Worm (Caenorhabditis elegans): ENCODE data around the gene srg-56.

srg-56 gene

ce11 chrV:2690478-2690877 is 47.6 kb downstream of the srg-56 start:
- TF ChIP-seq zfh-2 (GFP tag; conservative IDR thresholded peaks at IDR 0.05) (peak; percentile 63), ama-1 (optimal IDR thresholded peaks at IDR 0.05) (no peak), ama-1 (GFP tag; optimal IDR thresholded peaks at IDR 0.05) (no peak), sptf-2 (GFP tag; optimal IDR thresholded peaks at IDR 0.05) (no peak), nhr-80 (tag; optimal IDR thresholded peaks at IDR 0.05) (no peak)

- TF ChIP-seq nfyb-1 (GFP tag; IDR thresholded peaks at IDR 0.05) (0 out of 2 replicates have a peak, but pooled peaks have one; percentile 10), B0261.1 (tag; optimal IDR thresholded peaks at IDR 0.05) (no peak), ztf-25 (GFP tag; IDR thresholded peaks at IDR 0.05) (0 out of 2 replicates have a peak, but pooled peaks have one; percentile 60), C06A6.2 (GFP tag; conservative IDR thresholded peaks at IDR 0.05) (0 out of 2 replicates have a peak, but pooled peaks have one; percentile 14), Y79H2A.3 (GFP tag; conservative IDR thresholded peaks at IDR 0.05) (no peak), Y95B8A.8 (GFP tag; IDR thresholded peaks at IDR 0.05) (0 out of 2 replicates have a peak, but pooled peaks have one; percentile 5), Y53G8AR.9 (GFP tag; conservative IDR thresholded peaks at IDR 0.05) (peak; percentile 63; the same call in 1 of the 2 replicates), unc-130 (GFP tag; optimal IDR thresholded peaks at IDR 0.05) (no peak), die-1 (tag; optimal IDR thresholded peaks at IDR 0.05) (no peak)
These were observed 49.5 kb downstream of the srg-56 start for ce11 chrV:2688562-2688961.
